Worm (Caenorhabditis elegans) whole organism, L1 larva: ENCODE results near the gene C46F11.5.

Source experiments
- lin-15B ChIP-seq: fragments of 150-350 bp; sonication (generic microtip); optimal IDR thresholded peaks from 3 replicates; lab custom pipeline; 2014; ENCODE audit warnings: missing biosample characterization, missing genetic modification characterization
- nhr-11 ChIP-seq: fragments of 150-350 bp; optimal IDR thresholded peaks from 2 replicates; lab custom pipeline; 2014; ENCODE audit warnings: missing biosample characterization, missing genetic modification characterization
- nhr-28 ChIP-seq: fragments of 150-350 bp; optimal IDR thresholded peaks from 2 replicates; lab custom pipeline; 2014; ENCODE audit warnings: missing biosample characterization, missing genetic modification characterization
- nhr-47 ChIP-seq: sonication (generic microtip); optimal IDR thresholded peaks from 2 replicates; lab custom pipeline; 2016; ENCODE audit warnings: mild to moderate bottlenecking, missing genetic modification characterization, moderate library complexity, missing compliant biosample characterization

DNA sequence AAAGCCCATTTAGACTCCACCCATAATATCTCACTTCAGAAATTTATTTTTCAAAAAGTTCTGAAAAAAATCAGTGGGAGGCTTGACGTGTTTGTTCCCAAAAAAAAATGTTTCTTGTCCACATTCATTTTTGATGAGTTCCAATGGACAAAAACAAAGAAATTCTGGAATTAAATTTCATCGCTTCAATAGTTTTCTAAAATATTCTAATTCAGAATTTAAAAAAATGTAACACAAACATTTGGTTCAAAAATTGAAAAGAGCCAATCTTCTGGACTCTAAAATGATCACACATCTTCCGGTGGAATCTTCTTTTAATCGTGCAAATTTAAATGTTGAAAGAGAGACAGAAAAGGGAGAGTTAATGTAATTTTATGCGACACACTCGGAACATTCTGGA, 35.1 kb upstream of the C46F11.5 start:
- TF ChIP-seq nhr-47, result no peak
- TF ChIP-seq nhr-11 (tag; lab: Kevin White, UChicago), result no peak
- no peak for TF ChIP-seq lin-15B (tag; lab: Kevin White, UChicago)
- TF ChIP-seq nhr-28 (tag; lab: Kevin White, UChicago), result no peak
